Worm (Caenorhabditis elegans): ENCODE results near the gene F56C9.8.
A peak's percentile ranks its signal among the peaks of the same experiment; 100 is the strongest.

F56C9.8 gene

DNA sequence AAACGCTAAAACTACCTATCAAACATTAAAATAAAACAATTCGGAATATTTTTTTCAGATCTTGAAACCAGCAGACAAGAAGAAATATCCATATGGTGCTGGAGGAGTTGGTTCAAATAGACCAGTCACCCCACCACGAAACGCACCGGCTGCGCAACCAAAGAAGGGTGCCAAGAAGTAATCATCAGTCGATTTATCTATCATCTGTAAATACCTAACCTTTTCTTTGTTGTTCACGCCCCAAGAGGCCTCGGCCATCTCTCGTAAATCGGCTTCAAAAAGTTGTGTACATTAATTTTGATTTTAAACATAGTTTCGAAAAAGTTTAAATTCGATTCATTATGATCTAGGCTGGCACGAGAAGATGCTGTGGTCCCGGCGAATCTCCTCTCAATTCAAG, 18.7 kb upstream of the F56C9.8 start:
- no peak for TF ChIP-seq mab-5 (tag; optimal IDR thresholded peaks at IDR 0.05)
- no peak for TF ChIP-seq crh-2 (tag; optimal IDR thresholded peaks at IDR 0.05)
- TF ChIP-seq ZK546.5 (tag; optimal IDR thresholded peaks at IDR 0.05): no peak
- TF ChIP-seq egl-27 (tag; optimal IDR thresholded peaks at IDR 0.05): no peak

DNA sequence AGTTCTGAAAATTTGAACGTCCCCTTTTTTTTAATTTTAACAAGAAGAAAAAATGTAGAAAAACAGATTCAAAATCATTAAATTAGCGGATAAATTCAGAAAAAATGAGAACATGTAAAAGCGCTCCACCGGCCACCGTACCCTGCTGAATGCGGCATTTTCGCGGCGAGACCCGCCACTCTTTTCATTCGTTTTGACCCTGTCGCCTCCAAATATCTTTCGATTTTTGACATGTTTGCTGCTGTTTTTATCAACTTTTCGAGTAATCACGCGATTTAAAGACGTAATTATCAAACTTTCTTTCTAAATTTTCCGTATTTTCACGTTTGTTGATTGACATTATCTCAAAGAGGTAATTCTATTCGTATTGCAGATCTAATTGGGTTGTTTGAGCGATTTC, 16.9 kb upstream of the F56C9.8 start, which contains the start of gene gsp-2:
Gene gsp-2 (plus strand): TSS at position 374 of the 400 bp plus-strand sequence.
- TF ChIP-seq Y55F3AM.14 (GFP tag; optimal IDR thresholded peaks at IDR 0.05): peak; percentile 43
- no peak for TF ChIP-seq elt-1 (tag; optimal IDR thresholded peaks at IDR 0.05)
- no peak for TF ChIP-seq nhr-6 (tag; optimal IDR thresholded peaks at IDR 0.05)
- TF ChIP-seq R02D3.7 (tag; optimal IDR thresholded peaks at IDR 0.05): no peak
- peak; percentile 51 for TF ChIP-seq sem-4 (tag; optimal IDR thresholded peaks at IDR 0.05)
- peak; percentile 54 for TF ChIP-seq snpc-4 (tag; optimal IDR thresholded peaks at IDR 0.05)
- no peak for TF ChIP-seq ztf-4 (tag; optimal IDR thresholded peaks at IDR 0.05)
- peak; percentile 87 for TF ChIP-seq unc-55 (GFP tag; optimal IDR thresholded peaks at IDR 0.05)
- peak; percentile 81 for TF ChIP-seq C34F6.9 (tag; optimal IDR thresholded peaks at IDR 0.05)
- TF ChIP-seq ceh-82 (tag; optimal IDR thresholded peaks at IDR 0.05): no peak
- no peak for TF ChIP-seq unc-62 (GFP tag; optimal IDR thresholded peaks at IDR 0.05)
- TF ChIP-seq ztf-11 (tag; optimal IDR thresholded peaks at IDR 0.05): no peak
- TF ChIP-seq mdl-1 (tag; optimal IDR thresholded peaks at IDR 0.05): no peak
- TF ChIP-seq sma-3 (GFP tag; optimal IDR thresholded peaks at IDR 0.05): peak; percentile 59
- no peak for TF ChIP-seq nhr-11 (tag; optimal IDR thresholded peaks at IDR 0.05)
- no peak for TF ChIP-seq mab-5 (tag; optimal IDR thresholded peaks at IDR 0.05)
- no peak for TF ChIP-seq egl-27 (tag; optimal IDR thresholded peaks at IDR 0.05)
- peak; percentile 77 for TF ChIP-seq crh-2 (tag; optimal IDR thresholded peaks at IDR 0.05)
- no peak for TF ChIP-seq peb-1 (tag; optimal IDR thresholded peaks at IDR 0.05)
- peak; percentile 71 for TF ChIP-seq gmeb-1 (tag; optimal IDR thresholded peaks at IDR 0.05)
- TF ChIP-seq lin-13 (GFP tag; optimal IDR thresholded peaks at IDR 0.05): peak; percentile 75
- TF ChIP-seq dmd-4 (tag; optimal IDR thresholded peaks at IDR 0.05): no peak
- TF ChIP-seq nhr-77 (tag; optimal IDR thresholded peaks at IDR 0.05): no peak
- TF ChIP-seq alr-1 (tag; optimal IDR thresholded peaks at IDR 0.05): no peak
- no peak for TF ChIP-seq mbf-1 (tag; optimal IDR thresholded peaks at IDR 0.05)
- no peak for TF ChIP-seq nhr-23 (tag; optimal IDR thresholded peaks at IDR 0.05)
- TF ChIP-seq zag-1 (tag; optimal IDR thresholded peaks at IDR 0.05): no peak
- TF ChIP-seq nhr-12 (tag; optimal IDR thresholded peaks at IDR 0.05): no peak
- peak; percentile 33 for TF ChIP-seq sma-9 (GFP tag; optimal IDR thresholded peaks at IDR 0.05)
- no peak for TF ChIP-seq sma-9 (tag; optimal IDR thresholded peaks at IDR 0.05)
- peak; percentile 86 for TF ChIP-seq ZK546.5 (tag; optimal IDR thresholded peaks at IDR 0.05)
- TF ChIP-seq nhr-10 (tag; optimal IDR thresholded peaks at IDR 0.05): no peak
- peak; percentile 29 for TF ChIP-seq nhr-25 (tag; optimal IDR thresholded peaks at IDR 0.05)
- peak; percentile 42 for TF ChIP-seq ceh-16 (tag; optimal IDR thresholded peaks at IDR 0.05)
- TF ChIP-seq lin-11 (tag; optimal IDR thresholded peaks at IDR 0.05): peak; percentile 87
- no peak for TF ChIP-seq aly-2 (tag; optimal IDR thresholded peaks at IDR 0.05)
- no peak for TF ChIP-seq lin-39 (tag; optimal IDR thresholded peaks at IDR 0.05)
- peak; percentile 22 for TF ChIP-seq blmp-1 (tag; optimal IDR thresholded peaks at IDR 0.05; ENCODE audit: insufficient read depth)
- TF ChIP-seq lsy-2 (tag; optimal IDR thresholded peaks at IDR 0.05): peak; percentile 86 to 97
- TF ChIP-seq fos-1 (tag; optimal IDR thresholded peaks at IDR 0.05): peak; percentile 46
- peak; percentile 58 for TF ChIP-seq ama-1 (optimal IDR thresholded peaks at IDR 0.05)
- no peak for TF ChIP-seq ztf-1 (GFP tag; conservative IDR thresholded peaks at IDR 0.05)
- TF ChIP-seq skn-1 (tag; optimal IDR thresholded peaks at IDR 0.05): no peak
- TF ChIP-seq elt-3 (tag; optimal IDR thresholded peaks at IDR 0.05): no peak
- TF ChIP-seq F13H6.1 (tag; optimal IDR thresholded peaks at IDR 0.05): peak; percentile 23
- TF ChIP-seq unc-39 (tag; optimal IDR thresholded peaks at IDR 0.05): no peak
- TF ChIP-seq nhr-21 (tag; optimal IDR thresholded peaks at IDR 0.05): peak; percentile 27
- TF ChIP-seq nhr-237 (tag; optimal IDR thresholded peaks at IDR 0.05): no peak
- TF ChIP-seq nhr-129 (tag; optimal IDR thresholded peaks at IDR 0.05): peak; percentile 77
